Fruit fly (Drosophila melanogaster) whole organism, embryonic: ENCODE results near the gene CG7179.

ENCODE experiments used
- CG10462 ChIP-seq: fragments of 200-800 bp; sonication (Bioruptor generic); optimal IDR thresholded peaks from 2 replicates; lab custom pipeline; 2016; ENCODE audit warnings: missing biosample characterization, missing genetic modification characterization
- CG11696 ChIP-seq: fragments of 200-800 bp; sonication (Bioruptor generic); IDR thresholded peaks from 2 replicates; pipeline ENCODE4 v1.3.6; 2022; ENCODE audit warnings: missing biosample characterization, missing genetic modification characterization
- CG12104 ChIP-seq: fragments of 200-800 bp; sonication (Bioruptor generic); optimal IDR thresholded peaks from 3 replicates; lab custom pipeline; 2016; ENCODE audit warnings: missing biosample characterization, missing genetic modification characterization
- CG12155 ChIP-seq: fragments of 200-800 bp; sonication (Bioruptor generic); optimal IDR thresholded peaks from 3 replicates; lab custom pipeline; 2016; ENCODE audit warnings: missing biosample characterization, missing genetic modification characterization
- CG12219 ChIP-seq: fragments of 200-800 bp; sonication (Bioruptor generic); optimal IDR thresholded peaks from 3 replicates; lab custom pipeline; 2018; ENCODE audit warnings: missing biosample characterization, mild to moderate bottlenecking, missing genetic modification characterization
- CG1233 ChIP-seq: fragments of 200-800 bp; sonication (Bioruptor generic); optimal IDR thresholded peaks from 4 replicates; lab custom pipeline; 2018; ENCODE audit warnings: missing biosample characterization, mild to moderate bottlenecking, missing genetic modification characterization
- CG12659 ChIP-seq: fragments of 200-800 bp; sonication (Bioruptor generic); optimal IDR thresholded peaks from 3 replicates; lab custom pipeline; 2017; ENCODE audit warnings: mild to moderate bottlenecking, missing biosample characterization, missing genetic modification reagents, missing genetic modification characterization
- CG15479 ChIP-seq: fragments of 200-800 bp; sonication (Bioruptor generic); optimal IDR thresholded peaks from 3 replicates; lab custom pipeline; 2019; ENCODE audit warnings: missing biosample characterization, mild to moderate bottlenecking, missing genetic modification characterization, moderate library complexity
- CG15514 ChIP-seq: fragments of 200-800 bp; sonication (Bioruptor generic); optimal IDR thresholded peaks from 3 replicates; lab custom pipeline; 2017; ENCODE audit warnings: missing biosample characterization, missing genetic modification characterization, mild to moderate bottlenecking, moderate library complexity, missing genetic modification reagents
- CG15696 ChIP-seq: fragments of 200-800 bp; sonication (Bioruptor generic); optimal IDR thresholded peaks from 2 replicates; lab custom pipeline; 2019; ENCODE audit warnings: missing biosample characterization, mild to moderate bottlenecking, missing genetic modification characterization, moderate library complexity
- CG2199 ChIP-seq: fragments of 200-800 bp; sonication (Bioruptor generic); IDR thresholded peaks from 3 replicates; pipeline ENCODE4 v1.3.6; 2022; ENCODE audit warnings: missing biosample characterization, missing genetic modification characterization
- CG2202 ChIP-seq: fragments of 200-800 bp; sonication (Bioruptor generic); optimal IDR thresholded peaks from 2 replicates; lab custom pipeline; 2018; ENCODE audit warnings: missing biosample characterization, mild to moderate bottlenecking, missing genetic modification characterization
- CG31441 ChIP-seq: fragments of 200-800 bp; sonication (Bioruptor generic); IDR thresholded peaks from 2 replicates; pipeline ENCODE4 v1.3.6; 2022; ENCODE audit warnings: missing biosample characterization, missing genetic modification characterization
- CG33557 ChIP-seq: fragments of 200-800 bp; sonication (Bioruptor generic); optimal IDR thresholded peaks from 2 replicates; lab custom pipeline; 2019; ENCODE audit warnings: missing biosample characterization, mild to moderate bottlenecking, missing genetic modification characterization, moderate library complexity
- CG5245 ChIP-seq: fragments of 200-800 bp; sonication (Bioruptor generic); optimal IDR thresholded peaks from 3 replicates; lab custom pipeline; 2016; ENCODE audit warnings: missing biosample characterization, missing genetic modification characterization
- CG6791 ChIP-seq: fragments of 200-800 bp; sonication (Bioruptor generic); IDR thresholded peaks from 3 replicates; pipeline ENCODE4 v1.3.6; 2022; ENCODE audit warnings: missing biosample characterization, missing genetic modification characterization; ENCODE audit not compliant: partially characterized antibody
- CG7372 ChIP-seq: fragments of 200-800 bp; sonication (Bioruptor generic); IDR thresholded peaks from 2 replicates; pipeline ENCODE4 v1.3.6; 2022; ENCODE audit warnings: missing biosample characterization, missing genetic modification characterization
- CG7556 ChIP-seq: fragments of 200-800 bp; sonication (Bioruptor generic); optimal IDR thresholded peaks from 2 replicates; lab custom pipeline; 2017; ENCODE audit warnings: missing biosample characterization, mild to moderate bottlenecking, missing genetic modification characterization
- CG8281 ChIP-seq: fragments of 200-800 bp; sonication (Bioruptor generic); optimal IDR thresholded peaks from 2 replicates; lab custom pipeline; 2018; ENCODE audit warnings: missing biosample characterization, mild to moderate bottlenecking, missing genetic modification characterization, moderate library complexity
- Chrac-16 ChIP-seq: fragments of 200-800 bp; sonication (Bioruptor generic); optimal IDR thresholded peaks from 3 replicates; lab custom pipeline; 2016; ENCODE audit warnings: missing biosample characterization, missing genetic modification characterization
- E2f2 ChIP-seq: fragments of 200-800 bp; sonication (Bioruptor generic); IDR thresholded peaks from 2 replicates; pipeline ENCODE4 v1.3.6; 2022; ENCODE audit warnings: missing biosample characterization, missing genetic modification characterization
- Elba2 ChIP-seq: fragments of 200-800 bp; sonication (Bioruptor generic); optimal IDR thresholded peaks from 3 replicates; lab custom pipeline; 2016; ENCODE audit warnings: missing biosample characterization, missing genetic modification characterization
- HmgZ ChIP-seq: fragments of 200-800 bp; sonication (Bioruptor generic); optimal IDR thresholded peaks from 2 replicates; lab custom pipeline; 2018; ENCODE audit warnings: missing biosample characterization, mild to moderate bottlenecking, missing genetic modification characterization
- Lhr ChIP-seq: fragments of 200-800 bp; sonication (Bioruptor generic); optimal IDR thresholded peaks from 3 replicates; lab custom pipeline; 2017; ENCODE audit warnings: mild to moderate bottlenecking, missing biosample characterization, missing genetic modification reagents, missing genetic modification characterization
- MTF-1 ChIP-seq: fragments of 200-800 bp; sonication (Bioruptor generic); optimal IDR thresholded peaks from 2 replicates; lab custom pipeline; 2018; ENCODE audit warnings: missing biosample characterization, mild to moderate bottlenecking, missing genetic modification characterization, borderline replicate concordance
- NFAT ChIP-seq: fragments of 200-800 bp; sonication (Bioruptor generic); IDR thresholded peaks from 2 replicates; pipeline ENCODE4 v1.3.6; 2022; ENCODE audit warnings: missing biosample characterization, missing genetic modification characterization
- Rfx ChIP-seq: fragments of 200-800 bp; sonication (Bioruptor generic); IDR thresholded peaks from 2 replicates; pipeline ENCODE4 v1.3.6; 2022; ENCODE audit warnings: missing biosample characterization, missing genetic modification characterization
- Sox100B ChIP-seq: fragments of 200-800 bp; sonication (Bioruptor generic); optimal IDR thresholded peaks from 3 replicates; lab custom pipeline; 2018; ENCODE audit warnings: missing biosample characterization, mild to moderate bottlenecking, missing genetic modification characterization
- Spps ChIP-seq: fragments of 200-800 bp; sonication (Bioruptor generic); optimal IDR thresholded peaks from 2 replicates; lab custom pipeline; 2018; ENCODE audit warnings: missing biosample characterization, mild to moderate bottlenecking, missing genetic modification characterization
- Stat92E ChIP-seq, 3 experiments: fragments of >200 bp in 2 of 3; fragments of 200-800 bp in 1 of 3; sonication (Bioruptor generic) in 1 of 3; optimal IDR thresholded peaks; 2 replicates each; lab custom pipeline; 2017 to 2019; ENCODE audit warnings: missing biosample characterization in 3 of 3, missing genetic modification characterization in 3 of 3, mild to moderate bottlenecking in 1 of 3, moderate library complexity in 1 of 3
- Xrp1 ChIP-seq: fragments of 200-800 bp; sonication (Bioruptor generic); IDR thresholded peaks from 2 replicates; pipeline ENCODE4 v1.3.6; 2022; ENCODE audit warnings: missing biosample characterization, missing genetic modification characterization
- ap ChIP-seq: fragments of 200-800 bp; sonication (Bioruptor generic); IDR thresholded peaks from 2 replicates; pipeline ENCODE4 v1.3.6; 2022; ENCODE audit warnings: missing biosample characterization, missing genetic modification characterization
- bowl ChIP-seq: fragments of 200-800 bp; sonication (Bioruptor generic); IDR thresholded peaks from 2 replicates; pipeline ENCODE4 v1.3.6; 2022; ENCODE audit warnings: missing biosample characterization, missing genetic modification characterization
- crc ChIP-seq: fragments of 200-800 bp; sonication (Bioruptor generic); optimal IDR thresholded peaks from 2 replicates; lab custom pipeline; 2016; ENCODE audit warnings: missing biosample characterization, missing genetic modification characterization
- emc ChIP-seq: fragments of 200-800 bp; sonication (Bioruptor generic); optimal IDR thresholded peaks from 2 replicates; lab custom pipeline; 2016; ENCODE audit warnings: missing biosample characterization, missing genetic modification characterization
- ewg ChIP-seq: fragments of 200-800 bp; sonication (Bioruptor generic); optimal IDR thresholded peaks from 3 replicates; lab custom pipeline; 2017; ENCODE audit warnings: mild to moderate bottlenecking, missing biosample characterization, missing genetic modification reagents, missing genetic modification characterization
- gce ChIP-seq: fragments of 200-800 bp; sonication (Bioruptor generic); IDR thresholded peaks from 3 replicates; pipeline ENCODE4 v1.3.6; 2022; ENCODE audit warnings: missing biosample characterization, missing genetic modification characterization
- hbn ChIP-seq: fragments of 200-800 bp; sonication (Bioruptor generic); IDR thresholded peaks from 2 replicates; pipeline ENCODE4 v1.3.6; 2022; ENCODE audit warnings: missing biosample characterization, missing genetic modification characterization; ENCODE audit not compliant: partially characterized antibody
- jing ChIP-seq: fragments of 200-800 bp; sonication (Bioruptor generic); optimal IDR thresholded peaks from 2 replicates; lab custom pipeline; 2018; ENCODE audit warnings: missing biosample characterization, mild to moderate bottlenecking, missing genetic modification characterization
- jumu ChIP-seq: fragments of 200-800 bp; sonication (Bioruptor generic); optimal IDR thresholded peaks from 3 replicates; lab custom pipeline; 2016; ENCODE audit warnings: missing biosample characterization, missing genetic modification characterization
- lab ChIP-seq: fragments of 200-800 bp; sonication (Bioruptor generic); optimal IDR thresholded peaks from 3 replicates; lab custom pipeline; 2017; ENCODE audit warnings: missing biosample characterization, missing genetic modification characterization, mild to moderate bottlenecking, moderate library complexity, missing genetic modification reagents
- nerfin-2 ChIP-seq: fragments of 200-800 bp; sonication (Bioruptor generic); IDR thresholded peaks from 2 replicates; pipeline ENCODE4 v1.3.6; 2022; ENCODE audit warnings: missing biosample characterization, missing genetic modification characterization; ENCODE audit not compliant: partially characterized antibody
- oc ChIP-seq: fragments of 200-800 bp; sonication (Bioruptor generic); optimal IDR thresholded peaks from 2 replicates; lab custom pipeline; 2018; ENCODE audit warnings: missing biosample characterization, mild to moderate bottlenecking, missing genetic modification characterization, moderate library complexity
- odd ChIP-seq: fragments of 200-800 bp; sonication (Bioruptor generic); optimal IDR thresholded peaks from 2 replicates; lab custom pipeline; 2017; ENCODE audit warnings: missing biosample characterization, mild to moderate bottlenecking, missing genetic modification characterization
- ro ChIP-seq: fragments of 200-800 bp; sonication (Bioruptor generic); IDR thresholded peaks from 2 replicates; pipeline ENCODE4 v1.3.6; 2022; ENCODE audit warnings: missing biosample characterization, missing genetic modification characterization
- salm ChIP-seq: fragments of 200-800 bp; sonication (Bioruptor generic); optimal IDR thresholded peaks from 2 replicates; lab custom pipeline; 2018; ENCODE audit warnings: missing biosample characterization, mild to moderate bottlenecking, missing genetic modification characterization
- sens ChIP-seq: fragments of 200-800 bp; sonication (Bioruptor generic); peaks from one replicate; lab custom pipeline; 2016; ENCODE audit warnings: missing biosample characterization, missing genetic modification characterization
- sim ChIP-seq: fragments of 200-800 bp; sonication (Bioruptor generic); IDR thresholded peaks from 2 replicates; pipeline ENCODE4 v1.3.6; 2022; ENCODE audit warnings: missing biosample characterization, missing genetic modification characterization
- wek ChIP-seq: fragments of 200-800 bp; sonication (Bioruptor generic); optimal IDR thresholded peaks from 3 replicates; lab custom pipeline; 2018; ENCODE audit warnings: missing biosample characterization, mild to moderate bottlenecking, missing genetic modification characterization, moderate library complexity

Gene CG7179

dm6 chr2L:7799804-7800433 is 22.1 kb upstream of the CG7179 start, which contains the start of the genes Herp and r2d2 (continued):
- TF ChIP-seq wek (GFP tag; lab: Kevin White, UChicago) (peak; percentile 72), oc (tag; lab: Kevin White, UChicago) (no peak), NFAT (GFP tag; lab: Robert Waterston, UW) (peak; percentile 79), ap (GFP tag; lab: Robert Waterston, UW) (peak; percentile 55; the same call in 1 of the 2 replicates), ewg (GFP tag; lab: Kevin White, UChicago) (peak; percentile 79), E2f2 (GFP tag; lab: Robert Waterston, UW) (peak; percentile 59), jing (GFP tag; lab: Kevin White, UChicago) (peak; percentile 70), CG15479 (GFP tag; lab: Kevin White, UChicago) (peak; percentile 79), Lhr (peak; percentile 71), emc (GFP tag; lab: Kevin White, UChicago) (peak; percentile 79), Chrac-16 (GFP tag; lab: Kevin White, UChicago) (peak; percentile 90), odd (GFP tag; lab: Kevin White, UChicago) (peak; percentile 80), CG12155 (GFP tag; lab: Kevin White, UChicago) (peak; percentile 87), nerfin-2 (no peak), CG6791 (GFP tag; lab: Robert Waterston, UW) (peak; percentile 58; the same call in 2 of the 3 replicates), CG7556 (GFP tag; lab: Kevin White, UChicago) (peak; percentile 87), CG12104 (GFP tag; lab: Kevin White, UChicago) (peak; percentile 85), CG1233 (GFP tag; lab: Kevin White, UChicago) (peak; percentile 89), CG5245 (GFP tag; lab: Kevin White, UChicago) (peak; percentile 83), sens (GFP tag; lab: Kevin White, UChicago) (peak; percentile 98), gce (GFP tag; lab: Robert Waterston, UW) (peak; percentile 47; the same call in 1 of the 3 replicates), crc (peak; percentile 89), CG8281 (tag; lab: Kevin White, UChicago) (peak; percentile 84), Spps (tag; lab: Kevin White, UChicago) (peak; percentile 69), sim (GFP tag; lab: Robert Waterston, UW) (no peak), MTF-1 (GFP tag; lab: Kevin White, UChicago) (peak; percentile 61), bowl (GFP tag; lab: Robert Waterston, UW) (peak; percentile 66), Rfx (peak; percentile 94), Sox100B (GFP tag; lab: Kevin White, UChicago) (peak; percentile 84), ro (peak; percentile 67), CG2202 (peak; percentile 76), salm (tag; lab: Kevin White, UChicago) (peak; percentile 74), Elba2 (GFP tag; lab: Kevin White, UChicago) (peak; percentile 34), CG10462 (GFP tag; lab: Kevin White, UChicago) (peak; percentile 60), Stat92E (GFP tag; optimal IDR thresholded peaks at IDR 0.05; lab: Kevin White, UChicago) (peak in 1 of 3 experiments; percentile 66), CG7372 (GFP tag; lab: Robert Waterston, UW) (peak; percentile 92), CG2199 (GFP tag; lab: Robert Waterston, UW) (0 out of 3 replicates have a peak, but pooled peaks have one; percentile 7), HmgZ (tag; lab: Kevin White, UChicago) (peak; percentile 96), CG15514 (GFP tag; lab: Kevin White, UChicago) (peak; percentile 88), CG12219 (GFP tag; lab: Kevin White, UChicago) (peak; percentile 83), CG15696 (peak; percentile 91), CG12659 (GFP tag; lab: Kevin White, UChicago) (peak; percentile 91), Xrp1 (peak; percentile 90), CG33557 (peak; percentile 87), CG31441 (GFP tag; lab: Robert Waterston, UW) (peak; percentile 96), hbn (peak; percentile 73), CG11696 (no peak), jumu (GFP tag; lab: Kevin White, UChicago) (peak; percentile 94), lab (GFP tag; lab: Kevin White, UChicago) (peak; percentile 93)
